Fruit fly (Drosophila melanogaster) whole organism, embryonic: ENCODE measurements around the gene kdn.

Experiments
- Awh ChIP-seq: fragments of 200-800 bp; sonication (Bioruptor generic); IDR thresholded peaks from 2 replicates; pipeline ENCODE4, ENCODE4 v1.3.6; 2022; ENCODE audit warnings: missing biosample characterization, missing genetic modification characterization
- Blimp-1 ChIP-seq: fragments of 200-800 bp; sonication (Bioruptor generic); optimal IDR thresholded peaks from 3 replicates; lab custom pipeline; 2018; ENCODE audit warnings: missing biosample characterization, missing genetic modification characterization, mild to moderate bottlenecking, moderate library complexity, missing genetic modification reagents
- CG10654 ChIP-seq: fragments of 200-800 bp; sonication (Bioruptor generic); optimal IDR thresholded peaks from 2 replicates; lab custom pipeline; 2016; ENCODE audit warnings: missing biosample characterization, missing genetic modification characterization
- CG12236 ChIP-seq: fragments of 200-800 bp; sonication (Bioruptor generic); optimal IDR thresholded peaks from 2 replicates; lab custom pipeline; 2016; ENCODE audit warnings: missing biosample characterization, missing genetic modification characterization
- CG14050 ChIP-seq: fragments of 200-800 bp; sonication (Bioruptor generic); IDR thresholded peaks from 3 replicates; pipeline ENCODE4 v1.3.6; 2022; ENCODE audit warnings: missing biosample characterization, missing genetic modification characterization
- CG14667 ChIP-seq: fragments of 200-800 bp; sonication (Bioruptor generic); IDR thresholded peaks from 2 replicates; pipeline ENCODE4 v1.3.6; 2022; ENCODE audit warnings: missing biosample characterization, missing genetic modification characterization
- CG15011 ChIP-seq: fragments of 200-800 bp; sonication (Bioruptor generic); optimal IDR thresholded peaks from 3 replicates; lab custom pipeline; 2018; ENCODE audit warnings: missing biosample characterization, mild to moderate bottlenecking, missing genetic modification characterization
- CG15269 ChIP-seq: fragments of 200-800 bp; sonication (Bioruptor generic); optimal IDR thresholded peaks from 2 replicates; lab custom pipeline; 2018; ENCODE audit warnings: missing biosample characterization, mild to moderate bottlenecking, missing genetic modification characterization, moderate library complexity
- CG17186 ChIP-seq: fragments of 200-800 bp; sonication (Bioruptor generic); optimal IDR thresholded peaks from 3 replicates; lab custom pipeline; 2017; ENCODE audit warnings: missing biosample characterization, missing genetic modification reagents, missing genetic modification characterization
- CG17829 ChIP-seq: fragments of 200-800 bp; optimal IDR thresholded peaks from 2 replicates; lab custom pipeline; 2019; ENCODE audit warnings: missing biosample characterization, mild to moderate bottlenecking, missing genetic modification characterization, moderate library complexity
- CG18599 ChIP-seq: fragments of 200-800 bp; sonication (Bioruptor generic); optimal IDR thresholded peaks from 3 replicates; lab custom pipeline; 2017; ENCODE audit warnings: missing biosample characterization, missing genetic modification characterization, mild to moderate bottlenecking, moderate library complexity, missing genetic modification reagents
- CG30020 ChIP-seq: fragments of 200-800 bp; optimal IDR thresholded peaks from 2 replicates; lab custom pipeline; 2019; ENCODE audit warnings: missing biosample characterization, mild to moderate bottlenecking, missing genetic modification characterization, moderate library complexity
- CG4360 ChIP-seq: fragments of 200-800 bp; sonication (Bioruptor generic); IDR thresholded peaks from 2 replicates; pipeline ENCODE4 v1.3.6; 2022; ENCODE audit warnings: missing biosample characterization, missing genetic modification characterization
- CG6791 ChIP-seq: fragments of 200-800 bp; sonication (Bioruptor generic); IDR thresholded peaks from 3 replicates; pipeline ENCODE4 v1.3.6; 2022; ENCODE audit warnings: missing biosample characterization, missing genetic modification characterization; ENCODE audit not compliant: partially characterized antibody
- CG7839 ChIP-seq: fragments of 200-800 bp; sonication (Bioruptor generic); optimal IDR thresholded peaks from 3 replicates; lab custom pipeline; 2018; ENCODE audit warnings: missing biosample characterization, mild to moderate bottlenecking, missing genetic modification characterization, moderate library complexity
- Dfd ChIP-seq, 2 experiments: fragments of >200 bp; optimal IDR thresholded peaks; 2 replicates each; lab custom pipeline; 2017; ENCODE audit warnings: missing biosample characterization in 2 of 2, missing genetic modification characterization in 2 of 2
- Dll ChIP-seq: fragments of 200-800 bp; sonication (Bioruptor generic); IDR thresholded peaks from 4 replicates; pipeline ENCODE4 v1.3.6; 2022; ENCODE audit warnings: missing biosample characterization, missing genetic modification characterization; ENCODE audit not compliant: partially characterized antibody
- Hsf ChIP-seq: fragments of 200-800 bp; sonication (Bioruptor generic); optimal IDR thresholded peaks from 3 replicates; lab custom pipeline; 2016; ENCODE audit warnings: missing biosample characterization, missing genetic modification characterization
- Kr ChIP-seq: fragments of 200-800 bp; sonication (Bioruptor generic); optimal IDR thresholded peaks from 2 replicates; lab custom pipeline; 2017; ENCODE audit warnings: missing biosample characterization, mild to moderate bottlenecking, missing genetic modification characterization
- MESR4 ChIP-seq: fragments of 200-800 bp; sonication (Bioruptor generic); optimal IDR thresholded peaks from 2 replicates; lab custom pipeline; 2018; ENCODE audit warnings: missing biosample characterization, mild to moderate bottlenecking, missing genetic modification characterization, moderate library complexity
- Med ChIP-seq: fragments of 200-800 bp; sonication (Bioruptor generic); peaks from one replicate; lab custom pipeline; 2016; ENCODE audit warnings: missing biosample characterization, missing genetic modification characterization, mild to moderate bottlenecking, inconsistent platforms, moderate library complexity
- Myb ChIP-seq: fragments of 200-800 bp; sonication (Bioruptor generic); optimal IDR thresholded peaks from 2 replicates; lab custom pipeline; 2016; ENCODE audit warnings: missing biosample characterization, missing genetic modification characterization
- Ptx1 ChIP-seq: fragments of 200-800 bp; sonication (Bioruptor generic); IDR thresholded peaks from 2 replicates; pipeline ENCODE4 v1.3.6; 2022; ENCODE audit warnings: missing biosample characterization, missing genetic modification characterization
- Ravus ChIP-seq: fragments of 200-800 bp; sonication (Bioruptor generic); IDR thresholded peaks from 2 replicates; pipeline ENCODE4 v1.3.6; 2022; ENCODE audit warnings: missing biosample characterization, missing genetic modification characterization
- TFAM ChIP-seq: fragments of 200-800 bp; sonication (Bioruptor generic); optimal IDR thresholded peaks from 2 replicates; lab custom pipeline; 2017; ENCODE audit warnings: missing biosample characterization, missing genetic modification characterization, inconsistent platforms
- ash1 ChIP-seq: fragments of 200-800 bp; sonication (Bioruptor generic); optimal IDR thresholded peaks from 2 replicates; lab custom pipeline; 2018; ENCODE audit warnings: missing biosample characterization, mild to moderate bottlenecking, missing genetic modification characterization
- ato ChIP-seq: fragments of 200-800 bp; sonication (Bioruptor generic); IDR thresholded peaks from 2 replicates; pipeline ENCODE4 v1.3.6; 2022; ENCODE audit warnings: missing biosample characterization, missing genetic modification characterization; ENCODE audit not compliant: partially characterized antibody
- bsh ChIP-seq, 2 experiments: fragments of 200-800 bp; sonication (Bioruptor generic); optimal IDR thresholded peaks; 2 replicates each; lab custom pipeline; 2017 to 2018; ENCODE audit warnings: mild to moderate bottlenecking in 2 of 2, missing biosample characterization in 2 of 2, missing genetic modification characterization in 2 of 2, moderate library complexity in 1 of 2
- chif ChIP-seq, 2 experiments: fragments of 200-800 bp; sonication (Bioruptor generic); optimal IDR thresholded peaks; 3 replicates each; lab custom pipeline; 2016; ENCODE audit warnings: missing biosample characterization in 2 of 2, missing genetic modification characterization in 2 of 2
- chinmo ChIP-seq: fragments of 200-800 bp; sonication (Bioruptor generic); IDR thresholded peaks from 4 replicates; pipeline ENCODE4 v1.3.6; 2022; ENCODE audit warnings: missing biosample characterization, missing genetic modification characterization; ENCODE audit not compliant: partially characterized antibody
- croc ChIP-seq: fragments of 200-800 bp; sonication (Bioruptor generic); conservative IDR thresholded peaks from 3 replicates; pipeline ENCODE4 v1.3.6; 2022; ENCODE audit warnings: missing biosample characterization, missing genetic modification characterization
- crol ChIP-seq: fragments of 200-800 bp; sonication (Bioruptor generic); IDR thresholded peaks from 2 replicates; pipeline ENCODE4 v1.3.6; 2022; ENCODE audit warnings: missing biosample characterization, missing genetic modification characterization
- ems ChIP-seq: fragments of 200-800 bp; sonication (Bioruptor generic); optimal IDR thresholded peaks from 3 replicates; lab custom pipeline; 2016; ENCODE audit warnings: missing biosample characterization, missing genetic modification characterization
- gem ChIP-seq: fragments of 200-800 bp; sonication (Bioruptor generic); optimal IDR thresholded peaks from 2 replicates; lab custom pipeline; 2019; ENCODE audit warnings: missing biosample characterization, mild to moderate bottlenecking, missing genetic modification characterization, moderate library complexity
- gsb ChIP-seq: fragments of 200-800 bp; sonication (Bioruptor generic); IDR thresholded peaks from 2 replicates; pipeline ENCODE4 v1.3.6; 2022; ENCODE audit warnings: missing biosample characterization, missing genetic modification characterization
- klu ChIP-seq: fragments of 200-800 bp; sonication (Bioruptor generic); IDR thresholded peaks from 2 replicates; pipeline ENCODE4 v1.3.6; 2022; ENCODE audit warnings: missing biosample characterization, missing genetic modification characterization
- lbe ChIP-seq: fragments of 200-800 bp; sonication (Bioruptor generic); optimal IDR thresholded peaks from 2 replicates; lab custom pipeline; 2016; ENCODE audit warnings: missing biosample characterization, mild to moderate bottlenecking, missing genetic modification characterization
- mirr ChIP-seq: fragments of 200-800 bp; sonication (Bioruptor generic); optimal IDR thresholded peaks from 3 replicates; lab custom pipeline; 2018; ENCODE audit warnings: missing biosample characterization, mild to moderate bottlenecking, missing genetic modification characterization
- nerfin-1 ChIP-seq: fragments of 200-800 bp; sonication (Bioruptor generic); optimal IDR thresholded peaks from 3 replicates; lab custom pipeline; 2019; ENCODE audit warnings: missing biosample characterization, mild to moderate bottlenecking, missing genetic modification characterization, moderate library complexity
- pros ChIP-seq: fragments of 200-800 bp; sonication (Bioruptor generic); optimal IDR thresholded peaks from 3 replicates; lab custom pipeline; 2019; ENCODE audit warnings: missing biosample characterization, mild to moderate bottlenecking, missing genetic modification characterization, moderate library complexity
- run ChIP-seq: fragments of 200-800 bp; sonication (Bioruptor generic); optimal IDR thresholded peaks from 3 replicates; lab custom pipeline; 2018; ENCODE audit warnings: missing biosample characterization, mild to moderate bottlenecking, missing genetic modification characterization
- schlank ChIP-seq: fragments of 200-800 bp; sonication (Bioruptor generic); optimal IDR thresholded peaks from 2 replicates; lab custom pipeline; 2018; ENCODE audit warnings: missing biosample characterization, mild to moderate bottlenecking, missing genetic modification characterization
- slou ChIP-seq: fragments of 200-800 bp; sonication (Bioruptor generic); optimal IDR thresholded peaks from 3 replicates; lab custom pipeline; 2016; ENCODE audit warnings: missing biosample characterization, missing genetic modification characterization
- vvl ChIP-seq: fragments of 200-800 bp; sonication (Bioruptor generic); IDR thresholded peaks from 2 replicates; pipeline ENCODE4 v1.3.6; 2022; ENCODE audit warnings: missing biosample characterization, missing genetic modification characterization
- zen2 ChIP-seq: fragments of 200-800 bp; sonication (Bioruptor generic); IDR thresholded peaks from 3 replicates; pipeline ENCODE4 v1.3.6; 2022; ENCODE audit warnings: missing biosample characterization, missing genetic modification characterization; ENCODE audit not compliant: partially characterized antibody

The kdn gene

dm6 chrX:6346926-6347367 is 3.5 kb upstream of the kdn start, which contains the start of gene CG3847 (continued):
- TF ChIP-seq CG15269 (peak; percentile 14), CG14667 (GFP tag; lab: Robert Waterston, UW) (no peak), CG4360 (GFP tag; lab: Robert Waterston, UW) (no peak), vvl (GFP tag; lab: Robert Waterston, UW) (peak; percentile 59), pros (no peak), ems (GFP tag; lab: Kevin White, UChicago) (peak; percentile 6), chinmo (peak; percentile 85; the same call in 1 of the 4 replicates), CG30020 (tag; lab: Kevin White, UChicago) (peak; percentile 37), lbe (GFP tag; lab: Kevin White, UChicago) (no peak), Myb (GFP tag; lab: Kevin White, UChicago) (peak; percentile 97)
- TF ChIP-seq, all 482 proteins: peak for 236

dm6 chrX:6349231-6349630 is 1.2 kb upstream of the kdn start:
- TF ChIP-seq CG6791 (GFP tag; lab: Robert Waterston, UW) (no peak), gem (no peak)

dm6 chrX:6351917-6352768 is 1.7 kb downstream of the kdn start:
- TF ChIP-seq CG12236 (GFP tag; lab: Kevin White, UChicago) (no peak), run (tag; lab: Kevin White, UChicago) (no peak), CG15011 (peak; percentile 10), chif (GFP tag; optimal IDR thresholded peaks at IDR 0.05; lab: Kevin White, UChicago) (no peak), Blimp-1 (GFP tag; lab: Kevin White, UChicago) (peak; percentile 66), CG17186 (GFP tag; lab: Kevin White, UChicago) (peak; percentile 90), CG14050 (GFP tag; lab: Robert Waterston, UW) (no peak), mirr (GFP tag; lab: Kevin White, UChicago) (peak; percentile 6), croc (GFP tag; lab: Robert Waterston, UW) (no peak), zen2 (no peak), Ptx1 (GFP tag; lab: Robert Waterston, UW) (no peak), MESR4 (GFP tag; lab: Kevin White, UChicago) (peak; percentile 51), slou (GFP tag; lab: Kevin White, UChicago) (no peak), CG18599 (GFP tag; lab: Kevin White, UChicago) (peak; percentile 56), Awh (GFP tag; lab: Robert Waterston, UW) (0 out of 2 replicates have a peak, but pooled peaks have one; percentile 17), CG7839 (no peak), ash1 (GFP tag; lab: Kevin White, UChicago) (peak; percentile 15), Kr (GFP tag; lab: Kevin White, UChicago) (no peak), nerfin-1 (tag; lab: Kevin White, UChicago) (peak; percentile 86), Ravus (GFP tag; lab: Robert Waterston, UW) (no peak), Dll (GFP tag; lab: Robert Waterston, UW) (no peak), ato (GFP tag; lab: Robert Waterston, UW) (no peak), gsb (GFP tag; lab: Robert Waterston, UW) (no peak), crol (GFP tag; lab: Robert Waterston, UW) (peak; percentile 53), klu (GFP tag; lab: Robert Waterston, UW) (peak; percentile 87; the same call in 1 of the 2 replicates), CG10654 (GFP tag; lab: Kevin White, UChicago) (no peak), TFAM (GFP tag; lab: Kevin White, UChicago) (no peak), Med (GFP tag; lab: Kevin White, UChicago) (peak; percentile 88), Hsf (GFP tag; lab: Kevin White, UChicago) (no peak), CG17829 (peak; percentile 1), Dfd (GFP tag; optimal IDR thresholded peaks at IDR 0.05; lab: Kevin White, UChicago) (no peak), schlank (tag; lab: Kevin White, UChicago) (no peak), bsh (GFP tag; optimal IDR thresholded peaks at IDR 0.05; lab: Kevin White, UChicago) (peak in 1 of 2 experiments; percentile 12), pros (no peak)
